Worm (Caenorhabditis elegans) whole organism, mixed stage, embryonic: ENCODE measurements around the gene C01B10.7.

ENCODE experiments used
- M03D4.4 ChIP-seq: sonication (generic microtip); optimal IDR thresholded peaks from 2 replicates; lab custom pipeline; 2017; ENCODE audit warnings: mild to moderate bottlenecking, missing genetic modification characterization, missing compliant biosample characterization
- blmp-1 ChIP-seq: fragments of 150-350 bp; optimal IDR thresholded peaks from 2 replicates; lab custom pipeline; 2014; ENCODE audit warnings: missing biosample characterization, missing genetic modification characterization
- elt-3 ChIP-seq: fragments of 150-350 bp; optimal IDR thresholded peaks from 2 replicates; lab custom pipeline; 2014; ENCODE audit warnings: missing biosample characterization, missing genetic modification characterization
- flh-1 ChIP-seq: fragments of 200-800 bp; sonication (Bioruptor generic); optimal IDR thresholded peaks from 2 replicates; lab custom pipeline; 2018; ENCODE audit warnings: mild to moderate bottlenecking, missing genetic modification characterization, moderate library complexity, missing compliant biosample characterization
- lin-13 ChIP-seq: fragments of 150-350 bp; optimal IDR thresholded peaks from 2 replicates; lab custom pipeline; 2014; ENCODE audit warnings: missing biosample characterization, missing genetic modification characterization
- lin-32 ChIP-seq: fragments of 200-800 bp; sonication (Bioruptor generic); optimal IDR thresholded peaks from 2 replicates; lab custom pipeline; 2018; ENCODE audit warnings: mild to moderate bottlenecking, missing genetic modification characterization, missing compliant biosample characterization
- mab-5 ChIP-seq: fragments of 150-350 bp; optimal IDR thresholded peaks from 2 replicates; lab custom pipeline; 2014; ENCODE audit warnings: missing biosample characterization, missing genetic modification characterization
- nhr-12 ChIP-seq: fragments of 150-350 bp; optimal IDR thresholded peaks from 2 replicates; lab custom pipeline; 2014; ENCODE audit warnings: missing biosample characterization, missing genetic modification characterization
- nhr-28 ChIP-seq: fragments of 150-350 bp; optimal IDR thresholded peaks from 2 replicates; lab custom pipeline; 2014; ENCODE audit warnings: missing biosample characterization, missing genetic modification characterization
- sptf-1 ChIP-seq: sonication (generic microtip); optimal IDR thresholded peaks from 2 replicates; lab custom pipeline; 2017; ENCODE audit warnings: mild to moderate bottlenecking, missing genetic modification characterization, moderate library complexity, missing compliant biosample characterization
- unc-120 ChIP-seq: sonication (generic microtip); optimal IDR thresholded peaks from 2 replicates; lab custom pipeline; 2017; ENCODE audit warnings: missing genetic modification characterization, missing compliant biosample characterization; ENCODE audit not compliant: poor library complexity, severe bottlenecking
- unc-62 ChIP-seq: fragments of 150-350 bp; optimal IDR thresholded peaks from 2 replicates; lab custom pipeline; 2014; ENCODE audit warnings: missing biosample characterization, missing genetic modification reagents, missing genetic modification characterization

DNA sequence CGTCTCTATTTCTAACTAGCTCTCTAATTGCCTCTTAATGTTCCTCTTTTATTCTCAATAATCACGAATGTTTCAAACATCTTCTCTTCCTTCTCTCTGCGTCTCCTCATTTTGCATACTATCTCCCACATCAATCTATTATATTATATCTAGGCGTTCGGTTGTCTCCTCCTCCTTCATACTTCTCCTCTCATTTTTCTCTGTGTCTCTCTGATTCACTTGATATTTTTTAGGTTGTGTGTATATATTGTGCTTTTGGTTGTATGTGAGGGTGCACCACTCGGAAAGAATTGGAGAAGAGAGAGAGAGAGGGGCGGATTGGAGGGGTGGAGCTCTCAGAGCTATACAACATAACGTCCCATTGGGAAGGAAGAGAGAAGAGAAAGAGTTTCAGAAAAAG is 10.3 kb downstream of the C01B10.7 start:
- TF ChIP-seq unc-62 (GFP tag; lab: Kevin White, UChicago) (peak; percentile 96), unc-120 (tag; lab: Kevin White, UChicago) (peak; percentile 77), mab-5 (peak; percentile 77), M03D4.4 (tag; lab: Kevin White, UChicago) (peak; percentile 58), nhr-12 (tag; lab: Kevin White, UChicago) (no peak), lin-32 (GFP tag; lab: Kevin White, UChicago) (no peak), blmp-1 (no peak), lin-13 (no peak), elt-3 (tag; lab: Kevin White, UChicago) (no peak), nhr-28 (tag; lab: Kevin White, UChicago) (no peak), flh-1 (GFP tag; lab: Kevin White, UChicago) (no peak), sptf-1 (tag; lab: Kevin White, UChicago) (peak; percentile 54)
